Worm (Caenorhabditis elegans) whole organism, L1 larva: ENCODE data around the gene Y46G5A.47.

Experiments
- C04F5.9 ChIP-seq: sonication (generic microtip); optimal IDR thresholded peaks from 2 replicates; lab custom pipeline; 2016; ENCODE audit warnings: missing genetic modification characterization, missing compliant biosample characterization
- C16A3.4 ChIP-seq: fragments of 150-350 bp; optimal IDR thresholded peaks from 2 replicates; lab custom pipeline; 2014; ENCODE audit warnings: missing biosample characterization, missing genetic modification characterization
- C34B4.2 ChIP-seq: sonication (generic microtip); optimal IDR thresholded peaks from 2 replicates; lab custom pipeline; 2017; ENCODE audit warnings: mild to moderate bottlenecking, missing genetic modification characterization, missing compliant biosample characterization
- Y116A8C.19 ChIP-seq: sonication (generic microtip); optimal IDR thresholded peaks from 2 replicates; lab custom pipeline; 2016; ENCODE audit warnings: missing compliant biosample characterization, missing genetic modification characterization, borderline replicate concordance
- aly-2 ChIP-seq: fragments of 150-350 bp; optimal IDR thresholded peaks from 2 replicates; lab custom pipeline; 2014; ENCODE audit warnings: missing biosample characterization, missing genetic modification characterization
- ama-1 ChIP-seq: fragments of 150-350 bp; optimal IDR thresholded peaks from 2 replicates; lab custom pipeline; 2014
- blmp-1 ChIP-seq: fragments of 150-350 bp; optimal IDR thresholded peaks from 2 replicates; lab custom pipeline; 2014; ENCODE audit warnings: missing biosample characterization, missing genetic modification characterization
- ceh-88 ChIP-seq: fragments of 200-800 bp; sonication (Bioruptor generic); IDR thresholded peaks from 2 replicates; pipeline ENCODE4 v1.3.6; 2022; ENCODE audit warnings: missing genetic modification characterization, missing compliant biosample characterization
- ceh-90 ChIP-seq: sonication (generic microtip); optimal IDR thresholded peaks from 2 replicates; lab custom pipeline; 2016; ENCODE audit warnings: missing genetic modification characterization, missing compliant biosample characterization
- dpl-1 ChIP-seq, 3 experiments: fragments of 150-350 bp in 2 of 3; sonication (generic microtip) in 1 of 3; optimal IDR thresholded peaks; 2 replicates each; lab custom pipeline; 2014 to 2017; ENCODE audit warnings: missing biosample characterization in 3 of 3, missing genetic modification characterization in 3 of 3, missing genetic modification reagents in 3 of 3
- efl-1 ChIP-seq, 4 experiments: fragments of 150-350 bp; optimal IDR thresholded peaks in 3 of 4; peaks in 1 of 4; 1 replicate in 1 of 4; 2 replicates in 3 of 4; lab custom pipeline; 2014; ENCODE audit warnings: missing biosample characterization in 2 of 4, missing genetic modification characterization in 2 of 4, missing genetic modification reagents in 2 of 4
- egl-13 ChIP-seq: sonication (generic microtip); optimal IDR thresholded peaks from 2 replicates; lab custom pipeline; 2016; ENCODE audit warnings: missing genotype, missing genetic modification reagents, missing genetic modification characterization, missing compliant biosample characterization
- egl-27 ChIP-seq, 2 experiments: fragments of 150-350 bp in 1 of 2; sonication (generic microtip); optimal IDR thresholded peaks; 3 replicates each; lab custom pipeline; 2017 to 2018; ENCODE audit warnings: missing biosample characterization in 2 of 2, missing genetic modification characterization in 2 of 2, missing genetic modification reagents in 2 of 2
- ets-5 ChIP-seq: fragments of 200-800 bp; sonication (Bioruptor generic); IDR thresholded peaks from 2 replicates; pipeline ENCODE4 v1.3.6; 2022; ENCODE audit warnings: missing genetic modification characterization, missing compliant biosample characterization
- fos-1 ChIP-seq: fragments of 150-350 bp; optimal IDR thresholded peaks from 2 replicates; lab custom pipeline; 2014; ENCODE audit warnings: missing biosample characterization, missing genetic modification characterization
- hlh-17 ChIP-seq: fragments of 200-800 bp; sonication (Bioruptor generic); optimal IDR thresholded peaks from 2 replicates; lab custom pipeline; 2018; ENCODE audit warnings: missing genetic modification characterization, mild to moderate bottlenecking, missing compliant biosample characterization, moderate library complexity, borderline replicate concordance
- irx-1 ChIP-seq: sonication (generic microtip); optimal IDR thresholded peaks from 2 replicates; lab custom pipeline; 2016; ENCODE audit warnings: missing genetic modification characterization, missing compliant biosample characterization
- jun-1 ChIP-seq: fragments of 150-350 bp; optimal IDR thresholded peaks from 2 replicates; lab custom pipeline; 2014; ENCODE audit warnings: missing biosample characterization, missing genetic modification reagents, missing genetic modification characterization
- lin-13 ChIP-seq: fragments of 150-350 bp; optimal IDR thresholded peaks from 2 replicates; lab custom pipeline; 2014; ENCODE audit warnings: missing biosample characterization, missing genetic modification reagents, missing genetic modification characterization
- lin-14 ChIP-seq: fragments of 200-800 bp; sonication (Bioruptor generic); optimal IDR thresholded peaks from 2 replicates; lab custom pipeline; 2018; ENCODE audit warnings: mild to moderate bottlenecking, missing genetic modification characterization, moderate library complexity, missing compliant biosample characterization
- lin-15B ChIP-seq: fragments of 150-350 bp; sonication (generic microtip); optimal IDR thresholded peaks from 3 replicates; lab custom pipeline; 2014; ENCODE audit warnings: missing biosample characterization, missing genetic modification characterization
- lir-3 ChIP-seq: sonication (generic microtip); optimal IDR thresholded peaks from 2 replicates; lab custom pipeline; 2016; ENCODE audit warnings: mild to moderate bottlenecking, missing genetic modification characterization, moderate library complexity, missing compliant biosample characterization; ENCODE audit not compliant: poor library complexity
- mef-2 ChIP-seq: fragments of 150-350 bp; optimal IDR thresholded peaks from 2 replicates; lab custom pipeline; 2014; ENCODE audit warnings: missing biosample characterization, missing genetic modification characterization
- mep-1 ChIP-seq: fragments of 150-350 bp; optimal IDR thresholded peaks from 2 replicates; lab custom pipeline; 2014; ENCODE audit warnings: missing biosample characterization, missing genetic modification characterization
- nhr-11 ChIP-seq: fragments of 150-350 bp; optimal IDR thresholded peaks from 2 replicates; lab custom pipeline; 2014; ENCODE audit warnings: missing biosample characterization, missing genetic modification characterization
- nhr-12 ChIP-seq: sonication (generic microtip); optimal IDR thresholded peaks from 2 replicates; lab custom pipeline; 2017; ENCODE audit warnings: missing biosample characterization, missing genetic modification characterization
- nhr-237 ChIP-seq: fragments of 150-350 bp; optimal IDR thresholded peaks from 2 replicates; lab custom pipeline; 2014; ENCODE audit warnings: missing biosample characterization, missing genetic modification characterization
- nhr-28 ChIP-seq: fragments of 150-350 bp; optimal IDR thresholded peaks from 2 replicates; lab custom pipeline; 2014; ENCODE audit warnings: missing biosample characterization, missing genetic modification characterization
- nhr-47 ChIP-seq: sonication (generic microtip); optimal IDR thresholded peaks from 2 replicates; lab custom pipeline; 2016; ENCODE audit warnings: mild to moderate bottlenecking, missing genetic modification characterization, moderate library complexity, missing compliant biosample characterization
- nhr-84 ChIP-seq: sonication (generic microtip); optimal IDR thresholded peaks from 2 replicates; lab custom pipeline; 2017; ENCODE audit warnings: missing biosample characterization, missing genetic modification characterization
- nhr-85 ChIP-seq: sonication (generic microtip); peaks from one replicate; lab custom pipeline; 2016; ENCODE audit warnings: missing genetic modification characterization, inconsistent platforms, missing compliant biosample characterization
- pag-3 ChIP-seq: sonication (generic microtip); optimal IDR thresholded peaks from 2 replicates; lab custom pipeline; 2017; ENCODE audit warnings: missing genetic modification characterization, mild to moderate bottlenecking, missing compliant biosample characterization, antibody characterized with exemption, borderline replicate concordance; ENCODE audit not compliant: insufficient read depth
- pqm-1 ChIP-seq: sonication (generic microtip); optimal IDR thresholded peaks from 3 replicates; lab custom pipeline; 2017; ENCODE audit warnings: missing biosample characterization, missing genetic modification characterization
- sox-4 ChIP-seq: sonication (generic microtip); optimal IDR thresholded peaks from 2 replicates; lab custom pipeline; 2016; ENCODE audit warnings: missing genetic modification characterization, missing compliant biosample characterization
- sptf-1 ChIP-seq: fragments of 150-350 bp; optimal IDR thresholded peaks from 2 replicates; lab custom pipeline; 2014; ENCODE audit warnings: missing biosample characterization, missing genetic modification characterization
- tbx-2 ChIP-seq: sonication (generic microtip); optimal IDR thresholded peaks from 2 replicates; lab custom pipeline; 2016; ENCODE audit warnings: missing genetic modification characterization, missing compliant biosample characterization
- unc-130 ChIP-seq: fragments of 150-350 bp; optimal IDR thresholded peaks from 2 replicates; lab custom pipeline; 2017; ENCODE audit warnings: missing biosample characterization, missing genetic modification characterization, inconsistent platforms
- unc-30 ChIP-seq: sonication (generic microtip); optimal IDR thresholded peaks from 2 replicates; lab custom pipeline; 2017; ENCODE audit warnings: missing biosample characterization, missing genetic modification characterization
- unc-62 ChIP-seq: fragments of 150-350 bp; optimal IDR thresholded peaks from 2 replicates; lab custom pipeline; 2014; ENCODE audit warnings: missing biosample characterization, missing genetic modification reagents, missing genetic modification characterization
- unc-86 ChIP-seq: sonication (generic microtip); optimal IDR thresholded peaks from 2 replicates; lab custom pipeline; 2016; ENCODE audit warnings: missing genetic modification characterization, missing compliant biosample characterization
- unc-98 ChIP-seq: fragments of 200-800 bp; sonication (Bioruptor generic); IDR thresholded peaks from 2 replicates; pipeline ENCODE4 v1.3.6; 2022; ENCODE audit warnings: missing genetic modification characterization, missing compliant biosample characterization
- xbp-1 ChIP-seq: sonication (generic microtip); optimal IDR thresholded peaks from 2 replicates; lab custom pipeline; 2016; ENCODE audit warnings: missing genetic modification characterization, missing compliant biosample characterization
- zag-1 ChIP-seq: fragments of 150-350 bp; optimal IDR thresholded peaks from 2 replicates; lab custom pipeline; 2014; ENCODE audit warnings: missing biosample characterization, missing genetic modification characterization
- ztf-4 ChIP-seq: fragments of 150-350 bp; optimal IDR thresholded peaks from 2 replicates; lab custom pipeline; 2014; ENCODE audit warnings: missing biosample characterization, missing genetic modification characterization

The Y46G5A.47 gene

DNA sequence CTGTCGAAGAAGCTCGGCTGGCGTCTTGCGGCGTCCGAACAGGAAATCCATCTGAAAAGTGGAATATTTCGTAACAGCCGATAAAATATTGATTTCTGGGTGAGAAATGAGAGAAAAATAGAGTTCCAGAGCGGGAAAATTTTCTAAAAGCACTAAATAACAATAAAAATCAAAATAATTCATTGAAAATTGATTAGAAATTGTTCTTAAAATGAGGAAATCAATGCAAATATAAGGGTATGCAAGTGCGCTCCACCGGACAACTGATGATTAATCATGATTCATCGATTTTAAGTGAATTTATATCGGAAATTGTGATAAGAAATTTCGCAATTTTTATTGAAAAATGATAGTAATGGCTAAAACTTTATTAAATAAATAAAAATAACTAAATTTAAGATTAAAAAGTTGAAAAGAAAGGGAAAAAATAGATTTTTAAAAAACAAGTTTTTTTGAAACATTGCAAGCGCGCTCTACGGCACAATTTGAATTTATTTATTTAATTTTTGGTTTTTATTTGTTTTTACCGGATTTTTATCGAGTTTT, 36.9 kb downstream of the Y46G5A.47 start, which contains the start of the genes vps-2 and tiar-2 (continued):
- no peak for TF ChIP-seq Y116A8C.19 (tag; lab: Kevin White, UChicago)
- TF ChIP-seq xbp-1 (tag; lab: Kevin White, UChicago): peak; percentile 78
- TF ChIP-seq nhr-12 (tag; lab: Kevin White, UChicago): no peak
- no peak for TF ChIP-seq nhr-28 (tag; lab: Kevin White, UChicago)
- no peak for TF ChIP-seq pag-3 (tag; lab: Kevin White, UChicago)
- TF ChIP-seq unc-62: no peak
- no peak for TF ChIP-seq hlh-17 (GFP tag; lab: Kevin White, UChicago)
- peak; percentile 32 for TF ChIP-seq unc-86 (tag; lab: Kevin White, UChicago)
- no peak for TF ChIP-seq lin-13 (GFP tag; lab: Kevin White, UChicago)
- no peak for TF ChIP-seq aly-2
- no peak for TF ChIP-seq zag-1 (tag; lab: Kevin White, UChicago)
- TF ChIP-seq ceh-90: peak; percentile 31
- no peak for TF ChIP-seq unc-30 (tag; lab: Kevin White, UChicago)
- peak; percentile 23 for TF ChIP-seq blmp-1 (tag; lab: Kevin White, UChicago)
- peak; percentile 50; the same call in 1 of the 2 replicates for TF ChIP-seq ceh-88 (GFP tag; lab: Robert Waterston, UW)
- TF ChIP-seq jun-1: peak; percentile 48
- peak; percentile 24 for TF ChIP-seq C04F5.9 (tag; lab: Kevin White, UChicago)
- TF ChIP-seq sptf-1 (tag; lab: Kevin White, UChicago): no peak
- TF ChIP-seq lin-14: peak; percentile 93
- peak; percentile 58 to 72 (median 58) for TF ChIP-seq dpl-1 (GFP tag; optimal IDR thresholded peaks at IDR 0.05; lab: Kevin White, UChicago)
- peak; percentile 57 to 67 for TF ChIP-seq efl-1 (optimal IDR thresholded peaks at IDR 0.05; lab: Kevin White, UChicago)
- peak; percentile 65 to 94 for TF ChIP-seq efl-1 (GFP tag; optimal IDR thresholded peaks at IDR 0.05 in 1 of 2; lab: Kevin White, UChicago)
- TF ChIP-seq unc-98: no peak
- no peak for TF ChIP-seq pqm-1 (tag; lab: Kevin White, UChicago)
- no peak for TF ChIP-seq mef-2
- peak; percentile 62 for TF ChIP-seq C16A3.4 (tag; lab: Kevin White, UChicago)
- no peak for TF ChIP-seq egl-27 (tag; optimal IDR thresholded peaks at IDR 0.05; lab: Kevin White, UChicago)
- TF ChIP-seq nhr-11 (tag; lab: Kevin White, UChicago): no peak

DNA sequence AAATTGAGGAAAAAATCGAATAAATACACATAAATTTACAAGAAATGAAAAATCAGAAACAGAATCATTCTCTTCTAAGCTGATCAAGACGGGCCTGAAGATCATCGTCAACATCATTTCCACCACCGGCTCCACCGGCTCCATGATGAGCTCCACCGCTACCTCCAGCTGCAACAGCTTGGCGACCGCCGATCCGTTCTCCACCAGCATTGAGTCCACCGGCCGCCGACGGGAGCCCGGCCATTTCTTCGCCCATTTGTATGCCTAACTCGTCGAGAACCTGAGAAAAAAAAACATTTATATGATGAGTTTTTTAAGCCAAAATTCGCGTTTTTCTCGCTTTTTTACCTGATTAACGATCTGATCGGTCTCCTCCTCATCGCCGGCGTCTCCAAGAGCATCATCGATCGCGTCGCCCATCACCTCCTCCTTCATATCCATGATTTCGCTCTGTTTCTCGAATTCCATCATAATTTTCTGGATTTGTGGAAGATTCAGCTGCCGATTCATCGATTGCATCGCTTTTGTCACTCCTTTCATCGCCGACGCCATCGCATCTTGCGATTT, 37.8 kb downstream of the Y46G5A.47 start:
- TF ChIP-seq irx-1 (no peak), nhr-85 (peak; percentile 11), lir-3 (tag; lab: Kevin White, UChicago) (no peak), unc-98 (no peak), nhr-11 (tag; lab: Kevin White, UChicago) (no peak), ztf-4 (tag; lab: Kevin White, UChicago) (no peak), ets-5 (GFP tag; lab: Robert Waterston, UW) (no peak), ama-1 (lab: Kevin White, UChicago) (no peak), lin-15B (tag; lab: Kevin White, UChicago) (no peak), efl-1 (optimal IDR thresholded peaks at IDR 0.05; lab: Kevin White, UChicago) (no peak), efl-1 (GFP tag; optimal IDR thresholded peaks at IDR 0.05 in 1 of 2; lab: Kevin White, UChicago) (peak in 1 of 2 experiments; percentile 56)

DNA sequence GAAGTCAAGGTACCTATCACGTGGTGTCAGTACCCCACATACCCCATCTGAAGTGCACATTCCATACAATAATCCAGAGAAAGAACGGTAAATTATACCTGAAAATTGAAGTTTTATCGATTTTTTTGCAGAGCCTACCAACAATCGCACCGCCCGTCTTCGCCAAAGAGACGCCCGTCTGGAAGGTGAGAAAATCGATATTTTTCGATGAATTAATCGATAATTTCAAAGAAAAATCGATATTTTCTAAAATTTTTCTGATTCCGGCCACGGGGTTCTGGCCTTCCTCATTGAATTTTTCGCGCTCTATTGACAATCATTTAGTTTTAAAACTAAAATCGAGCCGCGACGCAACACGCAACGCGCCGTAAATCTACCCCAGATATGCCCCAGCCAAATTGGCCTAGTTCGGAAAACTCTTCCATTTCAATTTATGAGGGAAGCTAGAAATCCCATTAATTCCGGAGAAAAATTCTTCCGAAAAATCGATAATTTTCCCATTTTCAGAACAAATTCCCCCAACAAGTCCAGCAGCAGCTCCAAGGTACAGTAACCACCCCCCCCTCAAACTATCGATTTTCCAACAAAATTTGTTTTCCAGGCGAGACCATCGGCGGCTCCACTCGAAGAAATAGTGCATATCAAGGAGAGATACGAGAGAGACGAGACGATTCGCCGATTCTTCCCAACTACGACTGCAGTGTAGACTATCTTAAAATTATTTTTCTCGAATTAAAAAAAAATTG, 38.5 kb downstream of the Y46G5A.47 start:
- TF ChIP-seq mef-2 (no peak), nhr-237 (tag; lab: Kevin White, UChicago) (no peak), unc-130 (tag; lab: Kevin White, UChicago) (no peak), nhr-11 (tag; lab: Kevin White, UChicago) (no peak), zag-1 (tag; lab: Kevin White, UChicago) (no peak), nhr-47 (no peak), ets-5 (GFP tag; lab: Robert Waterston, UW) (no peak), C04F5.9 (tag; lab: Kevin White, UChicago) (no peak), mep-1 (tag; lab: Kevin White, UChicago) (no peak), unc-86 (tag; lab: Kevin White, UChicago) (no peak), tbx-2 (tag; lab: Kevin White, UChicago) (no peak), egl-13 (tag; lab: Kevin White, UChicago) (no peak), fos-1 (tag; lab: Kevin White, UChicago) (no peak), nhr-84 (tag; lab: Kevin White, UChicago) (no peak), lin-15B (tag; lab: Kevin White, UChicago) (no peak), sox-4 (tag; lab: Kevin White, UChicago) (no peak), C34B4.2 (tag; lab: Kevin White, UChicago) (no peak)
